Fruit fly (Drosophila melanogaster): ENCODE results near the gene Rpt2.
A peak's percentile ranks its signal among the peaks of the same experiment; 100 is the strongest.

Gene Rpt2

dm6 chr3R:23955380-23955779 is 24.0 kb upstream of the Rpt2 start (continued):
- TF ChIP-seq CkIIα-i1 (GFP tag; IDR thresholded peaks at IDR 0.05), result no peak
- TF ChIP-seq row (GFP tag; IDR thresholded peaks at IDR 0.05), result peak; percentile 30; the same call in 1 of the 3 replicates
- no peak for TF ChIP-seq sug (tag; optimal IDR thresholded peaks at IDR 0.05)
- TF ChIP-seq aop (GFP tag; IDR thresholded peaks at IDR 0.05), result no peak
- TF ChIP-seq inv (GFP tag; IDR thresholded peaks at IDR 0.05; ENCODE audit: partially characterized antibody), result no peak
- no peak for TF ChIP-seq croc (GFP tag; conservative IDR thresholded peaks at IDR 0.05)
- TF ChIP-seq ash1 (GFP tag; optimal IDR thresholded peaks at IDR 0.05), result no peak
- peak in 1 of 2 experiments; percentile 88 for TF ChIP-seq Eip74EF (GFP tag; optimal IDR thresholded peaks at IDR 0.05)
- TF ChIP-seq pzg (GFP tag; optimal IDR thresholded peaks at IDR 0.05), result no peak
- no peak for TF ChIP-seq Gsc (GFP tag; IDR thresholded peaks at IDR 0.05)
- TF ChIP-seq Trl (optimal IDR thresholded peaks at IDR 0.05), result peak; percentile 61 to 64
- no peak for TF ChIP-seq Trl (GFP tag; optimal IDR thresholded peaks at IDR 0.05)
- TF ChIP-seq ap (GFP tag; IDR thresholded peaks at IDR 0.05), result no peak
- TF ChIP-seq CG8924 (tag; optimal IDR thresholded peaks at IDR 0.05), result no peak
- no peak for TF ChIP-seq CG10209 (GFP tag; optimal IDR thresholded peaks at IDR 0.05)
- TF ChIP-seq CG3838 (GFP tag; optimal IDR thresholded peaks at IDR 0.05), result no peak
- TF ChIP-seq Deaf1 (tag; optimal IDR thresholded peaks at IDR 0.05), result no peak
- TF ChIP-seq hkb (optimal IDR thresholded peaks at IDR 0.05), result no peak
- 0 out of 2 replicates have a peak, but pooled peaks have one; percentile 34 for TF ChIP-seq hkb (GFP tag; IDR thresholded peaks at IDR 0.05)
- TF ChIP-seq CG30403 (GFP tag; optimal IDR thresholded peaks at IDR 0.05), result no peak
- peak; percentile 70 for TF ChIP-seq CG17385 (GFP tag; optimal IDR thresholded peaks at IDR 0.05)
- TF ChIP-seq Nf-YC (tag; optimal IDR thresholded peaks at IDR 0.05), result no peak
- peak; percentile 81 for TF ChIP-seq D19A (tag; optimal IDR thresholded peaks at IDR 0.05)

dm6 chr3R:23948466-23949413 is 17.4 kb upstream of the Rpt2 start:
- TF ChIP-seq CG4707 (GFP tag; optimal IDR thresholded peaks at IDR 0.05) (no peak), bsh (GFP tag; optimal IDR thresholded peaks at IDR 0.05) (peak in 1 of 2 experiments; percentile 82), cg (GFP tag; optimal IDR thresholded peaks at IDR 0.05) (peak; percentile 20), Nf-YC (tag; optimal IDR thresholded peaks at IDR 0.05) (no peak), nom (GFP tag; optimal IDR thresholded peaks at IDR 0.05) (peak; percentile 86), CG3847 (GFP tag; IDR thresholded peaks at IDR 0.05) (0 out of 2 replicates have a peak, but pooled peaks have one; percentile 19), jigr1 (GFP tag; IDR thresholded peaks at IDR 0.05) (no peak), Adf1 (GFP tag; IDR thresholded peaks at IDR 0.05) (peak; percentile 29; the same call in 1 of the 2 replicates), corto (GFP tag; optimal IDR thresholded peaks at IDR 0.05) (peak; percentile 85), lbe (GFP tag; optimal IDR thresholded peaks at IDR 0.05) (peak; percentile 87), CG8388 (GFP tag; optimal IDR thresholded peaks at IDR 0.05) (no peak), gce (GFP tag; IDR thresholded peaks at IDR 0.05) (0 out of 3 replicates have a peak, but pooled peaks have one; percentile 18), Drgx (GFP tag; IDR thresholded peaks at IDR 0.05) (peak; percentile 56; the same call in 1 of the 2 replicates), Fer2 (tag; optimal IDR thresholded peaks at IDR 0.05) (no peak), CG11696 (GFP tag; IDR thresholded peaks at IDR 0.05) (no peak), slbo (GFP tag; IDR thresholded peaks at IDR 0.05) (0 out of 2 replicates have a peak, but pooled peaks have one; percentile 29)

dm6 chr3R:23948324-23948465 is 16.8 kb upstream of the Rpt2 start, which contains the start of gene CG12268:
TSS of gene CG12268 (minus strand) at chr3R:23948424.
- TF ChIP-seq Ptx1 (GFP tag; IDR thresholded peaks at IDR 0.05) (no peak), crol (GFP tag; IDR thresholded peaks at IDR 0.05) (no peak), CkIIα-i1 (GFP tag; IDR thresholded peaks at IDR 0.05) (no peak), CrebB (tag; optimal IDR thresholded peaks at IDR 0.05) (no peak), CG17186 (GFP tag; optimal IDR thresholded peaks at IDR 0.05) (no peak), CG14860 (GFP tag; IDR thresholded peaks at IDR 0.05; ENCODE audit: partially characterized antibody) (no peak), CG15073 (GFP tag; optimal IDR thresholded peaks at IDR 0.05) (no peak), CG4424 (GFP tag; optimal IDR thresholded peaks at IDR 0.05) (no peak), Dfd (GFP tag; optimal IDR thresholded peaks at IDR 0.05) (no peak), CG33557 (GFP tag; optimal IDR thresholded peaks at IDR 0.05) (no peak), Taf1 (GFP tag; IDR thresholded peaks at IDR 0.05) (no peak)

Measured in whole organism, embryonic.